Fruit fly (Drosophila melanogaster) whole organism, embryonic: ENCODE results near the gene Elp5.

ENCODE experiments used
- ATbp ChIP-seq: fragments of 200-800 bp; sonication (Bioruptor generic); optimal IDR thresholded peaks from 2 replicates; lab custom pipeline; 2017; ENCODE audit warnings: missing biosample characterization, mild to moderate bottlenecking, missing genetic modification characterization, missing genetic modification reagents
- Adf1 ChIP-seq: fragments of 200-800 bp; sonication (Bioruptor generic); IDR thresholded peaks from 2 replicates; pipeline ENCODE4 v1.3.6; 2022; ENCODE audit warnings: missing biosample characterization, missing genetic modification characterization
- CG11723 ChIP-seq: fragments of 200-800 bp; sonication (Bioruptor generic); optimal IDR thresholded peaks from 2 replicates; lab custom pipeline; 2017; ENCODE audit warnings: missing biosample characterization, mild to moderate bottlenecking, missing genetic modification characterization
- CG13287 ChIP-seq: fragments of 200-800 bp; sonication (Bioruptor generic); IDR thresholded peaks from 2 replicates; pipeline ENCODE4 v1.3.6; 2022; ENCODE audit warnings: missing biosample characterization, missing genetic modification characterization; ENCODE audit not compliant: partially characterized antibody
- CG15011 ChIP-seq: fragments of 200-800 bp; sonication (Bioruptor generic); optimal IDR thresholded peaks from 3 replicates; lab custom pipeline; 2018; ENCODE audit warnings: missing biosample characterization, mild to moderate bottlenecking, missing genetic modification characterization
- CG1529 ChIP-seq: fragments of 200-800 bp; sonication (Bioruptor generic); optimal IDR thresholded peaks from 3 replicates; lab custom pipeline; 2018; ENCODE audit warnings: missing biosample characterization, missing genetic modification characterization
- CG17568 ChIP-seq: fragments of 200-800 bp; sonication (Bioruptor generic); optimal IDR thresholded peaks from 2 replicates; lab custom pipeline; 2018; ENCODE audit warnings: missing biosample characterization, mild to moderate bottlenecking, missing genetic modification characterization, moderate library complexity
- CG30403 ChIP-seq: fragments of 200-800 bp; sonication (Bioruptor generic); optimal IDR thresholded peaks from 3 replicates; lab custom pipeline; 2016; ENCODE audit warnings: missing biosample characterization, missing genetic modification characterization
- CG31224 ChIP-seq: fragments of 200-800 bp; sonication (Bioruptor generic); IDR thresholded peaks from 2 replicates; pipeline ENCODE4 v1.3.6; 2022; ENCODE audit warnings: missing biosample characterization, missing genetic modification characterization
- CG33557 ChIP-seq: fragments of 200-800 bp; sonication (Bioruptor generic); optimal IDR thresholded peaks from 2 replicates; lab custom pipeline; 2019; ENCODE audit warnings: missing biosample characterization, mild to moderate bottlenecking, missing genetic modification characterization, moderate library complexity
- CG4707 ChIP-seq: fragments of 200-800 bp; sonication (Bioruptor generic); optimal IDR thresholded peaks from 2 replicates; lab custom pipeline; 2018; ENCODE audit warnings: missing biosample characterization, mild to moderate bottlenecking, missing genetic modification characterization, moderate library complexity
- CG6175 ChIP-seq: fragments of 200-800 bp; sonication (Bioruptor generic); IDR thresholded peaks from 3 replicates; pipeline ENCODE4 v1.3.6; 2022; ENCODE audit warnings: missing biosample characterization, missing genetic modification characterization
- CG9727 ChIP-seq: fragments of 200-800 bp; sonication (Bioruptor generic); optimal IDR thresholded peaks from 3 replicates; lab custom pipeline; 2017; ENCODE audit warnings: missing biosample characterization, mild to moderate bottlenecking, missing genetic modification characterization
- CrebB ChIP-seq: fragments of 200-800 bp; sonication (Bioruptor generic); optimal IDR thresholded peaks from 3 replicates; lab custom pipeline; 2018; ENCODE audit warnings: missing biosample characterization, mild to moderate bottlenecking, missing genetic modification characterization
- Deaf1 ChIP-seq: fragments of 200-800 bp; optimal IDR thresholded peaks from 3 replicates; lab custom pipeline; 2019; ENCODE audit warnings: missing biosample characterization, mild to moderate bottlenecking, missing genetic modification characterization, moderate library complexity
- Dp ChIP-seq: fragments of 200-800 bp; sonication (Bioruptor generic); optimal IDR thresholded peaks from 2 replicates; lab custom pipeline; 2018; ENCODE audit warnings: missing biosample characterization, mild to moderate bottlenecking, missing genetic modification characterization, moderate library complexity
- H2.0 ChIP-seq: fragments of 200-800 bp; sonication (Bioruptor generic); IDR thresholded peaks from 2 replicates; pipeline ENCODE4 v1.3.6; 2022; ENCODE audit warnings: missing biosample characterization, missing genetic modification characterization
- Oaz ChIP-seq: fragments of 200-800 bp; sonication (Bioruptor generic); IDR thresholded peaks from 2 replicates; pipeline ENCODE4 v1.3.6; 2022; ENCODE audit warnings: missing biosample characterization, missing genetic modification characterization
- Trl ChIP-seq, 3 experiments: fragments of >200 bp in 2 of 3; fragments of 200-800 bp in 1 of 3; sonication (Bioruptor generic) in 1 of 3; optimal IDR thresholded peaks; 2 replicates in 1 of 3; 3 replicates in 2 of 3; lab custom pipeline; 2016 to 2017; ENCODE audit warnings: missing biosample characterization in 1 of 3, missing genetic modification characterization in 1 of 3
- Usf ChIP-seq: fragments of 200-800 bp; sonication (Bioruptor generic); optimal IDR thresholded peaks from 2 replicates; lab custom pipeline; 2017; ENCODE audit warnings: missing genotype, missing biosample characterization, missing genetic modification characterization
- abd-A ChIP-seq: fragments of 200-800 bp; sonication (Bioruptor generic); optimal IDR thresholded peaks from 3 replicates; lab custom pipeline; 2019; ENCODE audit warnings: missing biosample characterization, mild to moderate bottlenecking, missing genetic modification characterization, moderate library complexity
- chinmo ChIP-seq: fragments of 200-800 bp; sonication (Bioruptor generic); IDR thresholded peaks from 4 replicates; pipeline ENCODE4 v1.3.6; 2022; ENCODE audit warnings: missing biosample characterization, missing genetic modification characterization; ENCODE audit not compliant: partially characterized antibody
- chm ChIP-seq: fragments of 200-800 bp; sonication (Bioruptor generic); IDR thresholded peaks from 2 replicates; pipeline ENCODE4 v1.3.6; 2022; ENCODE audit warnings: missing biosample characterization, missing genetic modification characterization
- crp ChIP-seq, 2 experiments: fragments of 200-800 bp; sonication (Bioruptor generic); optimal IDR thresholded peaks; 2 replicates in 1 of 2; 3 replicates in 1 of 2; lab custom pipeline; 2017; ENCODE audit warnings: missing biosample characterization in 2 of 2, missing genetic modification characterization in 2 of 2, mild to moderate bottlenecking in 1 of 2, moderate library complexity in 1 of 2
- da ChIP-seq: fragments of 200-800 bp; sonication (Bioruptor generic); optimal IDR thresholded peaks from 2 replicates; lab custom pipeline; 2016; ENCODE audit warnings: missing biosample characterization, missing genetic modification characterization
- emc ChIP-seq: fragments of 200-800 bp; sonication (Bioruptor generic); optimal IDR thresholded peaks from 2 replicates; lab custom pipeline; 2016; ENCODE audit warnings: missing biosample characterization, missing genetic modification characterization
- en ChIP-seq: fragments of 200-800 bp; sonication (Bioruptor generic); optimal IDR thresholded peaks from 2 replicates; lab custom pipeline; 2016; ENCODE audit warnings: missing biosample characterization, missing genetic modification characterization
- h ChIP-seq: fragments of >200 bp; optimal IDR thresholded peaks from 2 replicates; lab custom pipeline; 2017
- pan ChIP-seq, 4 experiments: fragments of >200 bp in 3 of 4; fragments of 200-800 bp in 1 of 4; sonication (Bioruptor generic) in 1 of 4; optimal IDR thresholded peaks in 3 of 4; IDR thresholded peaks in 1 of 4; 2 replicates each; pipeline versions ENCODE4 v1.3.6 to Lab custom; 2017 to 2022; ENCODE audit warnings: missing biosample characterization in 2 of 4, missing genetic modification characterization in 2 of 4, mixed read lengths in 1 of 4
- scrt ChIP-seq: fragments of 200-800 bp; sonication (Bioruptor generic); optimal IDR thresholded peaks from 2 replicates; lab custom pipeline; 2018; ENCODE audit warnings: missing biosample characterization, mild to moderate bottlenecking, missing genetic modification characterization, moderate library complexity
- unc-4 ChIP-seq: fragments of 200-800 bp; sonication (Bioruptor generic); IDR thresholded peaks from 2 replicates; pipeline ENCODE4 v1.3.6; 2022; ENCODE audit warnings: missing biosample characterization, missing genetic modification characterization; ENCODE audit not compliant: partially characterized antibody
- wdn ChIP-seq: fragments of 200-800 bp; sonication (Bioruptor generic); IDR thresholded peaks from 2 replicates; pipeline ENCODE4 v1.3.6; 2022; ENCODE audit warnings: missing biosample characterization, missing genetic modification characterization
- wor ChIP-seq: fragments of 200-800 bp; sonication (Bioruptor generic); IDR thresholded peaks from 2 replicates; pipeline ENCODE4 v1.3.6; 2022; ENCODE audit warnings: missing biosample characterization, missing genetic modification characterization

Gene Elp5

DNA sequence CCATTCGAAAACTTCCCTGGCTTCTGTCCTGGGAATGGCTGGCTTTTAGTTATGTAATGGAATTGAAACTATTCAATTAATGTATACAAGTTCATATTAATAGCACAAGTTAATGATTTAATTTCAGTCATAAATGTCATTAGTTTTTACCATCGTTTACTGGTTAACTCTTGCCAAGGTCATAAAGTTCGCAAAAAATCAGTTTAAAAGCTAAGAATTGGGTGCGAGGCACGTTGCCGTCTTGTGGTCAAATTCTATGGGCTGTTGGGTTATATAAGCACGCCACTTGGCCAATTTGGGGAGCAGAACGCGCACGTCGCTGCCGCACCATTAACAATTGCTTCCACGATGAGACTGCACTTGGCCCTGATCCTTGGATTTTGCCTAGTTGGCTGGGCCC, 19.0 kb downstream of the Elp5 start, which contains the start of gene yellow-g2:
Gene yellow-g2, plus strand, starts transcription at position 301 of the 400 bp plus-strand sequence.
- no peak for TF ChIP-seq Oaz
- no peak for TF ChIP-seq wdn
- TF ChIP-seq ATbp: no peak
- no peak for TF ChIP-seq wor (GFP tag; lab: Robert Waterston, UW)
- no peak for TF ChIP-seq CrebB
- TF ChIP-seq chm (GFP tag; lab: Robert Waterston, UW): no peak
- TF ChIP-seq CG11723 (GFP tag; lab: Kevin White, UChicago): no peak

DNA sequence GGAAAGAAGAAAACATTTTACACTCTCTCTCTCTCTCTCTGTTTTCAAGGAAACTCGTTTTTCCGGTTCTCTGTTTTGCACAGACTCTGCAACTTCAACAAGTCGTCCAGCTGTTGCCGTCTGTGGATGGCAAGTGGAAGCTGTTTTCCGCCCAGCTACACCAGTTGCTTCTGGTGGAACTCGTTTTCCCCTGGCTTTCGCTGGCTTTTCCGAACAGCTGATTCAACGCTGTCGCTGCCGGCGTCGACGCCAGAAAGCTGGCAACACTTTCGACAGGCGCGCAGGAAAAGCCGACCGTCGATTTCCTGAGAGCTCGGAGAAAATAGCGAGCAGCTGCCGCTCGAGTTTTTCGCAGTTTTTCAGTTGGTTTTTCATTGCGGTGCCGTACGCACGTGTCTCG, 25.2 kb downstream of the Elp5 start, which contains the start of gene MsR2:
Gene MsR2, plus strand, starts transcription at position 378 of the 400 bp plus-strand sequence.
- TF ChIP-seq Dp (GFP tag; lab: Kevin White, UChicago) (no peak), pan (optimal IDR thresholded peaks at IDR 0.05; lab: Kevin White, UChicago) (no peak), pan (GFP tag; optimal IDR thresholded peaks at IDR 0.05 in 1 of 2, IDR thresholded peaks at IDR 0.05 in 1 of 2) (no peak), Deaf1 (tag; lab: Kevin White, UChicago) (peak; percentile 88), CG6175 (GFP tag; lab: Robert Waterston, UW) (no peak), CG33557 (no peak), crp (GFP tag; optimal IDR thresholded peaks at IDR 0.05; lab: Kevin White, UChicago) (peak in 1 of 2 experiments; percentile 69), Usf (no peak), scrt (peak; percentile 100), H2.0 (GFP tag; lab: Robert Waterston, UW) (no peak), unc-4 (GFP tag; lab: Robert Waterston, UW) (0 out of 2 replicates have a peak, but pooled peaks have one; percentile 29), h (lab: Kevin White, UChicago) (no peak), chinmo (GFP tag; lab: Robert Waterston, UW) (0 out of 4 replicates have a peak, but pooled peaks have one; percentile 51), CG30403 (no peak), Adf1 (GFP tag; lab: Robert Waterston, UW) (peak; percentile 88), Oaz (no peak), abd-A (peak; percentile 4), CG4707 (GFP tag; lab: Kevin White, UChicago) (no peak), Trl (optimal IDR thresholded peaks at IDR 0.05; lab: Kevin White, UChicago) (peak; percentile 4 to 38), Trl (GFP tag; optimal IDR thresholded peaks at IDR 0.05; lab: Kevin White, UChicago) (no peak), da (GFP tag; lab: Kevin White, UChicago) (no peak), CG31224 (GFP tag; lab: Robert Waterston, UW) (peak; percentile 99), emc (GFP tag; lab: Kevin White, UChicago) (no peak), en (no peak), CG9727 (no peak), CG1529 (GFP tag; lab: Kevin White, UChicago) (no peak), CG15011 (GFP tag; lab: Kevin White, UChicago) (no peak), CG17568 (GFP tag; lab: Kevin White, UChicago) (no peak), CG13287 (GFP tag; lab: Robert Waterston, UW) (peak; percentile 17; the same call in 1 of the 2 replicates)
